Fruit fly (Drosophila melanogaster) whole organism, embryonic: ENCODE data around the gene CG31064.
A peak's percentile ranks its signal among the peaks of the same experiment; 100 is the strongest.

ENCODE experiments used
- Asciz ChIP-seq: fragments of 200-800 bp; sonication (Bioruptor generic); optimal IDR thresholded peaks from 2 replicates; lab custom pipeline; 2017; ENCODE audit warnings: missing biosample characterization, mild to moderate bottlenecking, missing genetic modification characterization, missing genetic modification reagents
- Atf-2 ChIP-seq: fragments of 200-800 bp; sonication (Bioruptor generic); optimal IDR thresholded peaks from 2 replicates; lab custom pipeline; 2016; ENCODE audit warnings: missing biosample characterization, missing genetic modification characterization
- Atf6 ChIP-seq: fragments of 200-800 bp; sonication (Bioruptor generic); IDR thresholded peaks from 2 replicates; pipeline ENCODE4 v1.3.6; 2022; ENCODE audit warnings: missing biosample characterization, missing genetic modification characterization
- B-H2 ChIP-seq: fragments of 200-800 bp; sonication (Bioruptor generic); optimal IDR thresholded peaks from 2 replicates; lab custom pipeline; 2018; ENCODE audit warnings: missing biosample characterization, mild to moderate bottlenecking, missing genetic modification characterization
- CG10267 ChIP-seq: fragments of 200-800 bp; sonication (Bioruptor generic); optimal IDR thresholded peaks from 2 replicates; lab custom pipeline; 2018; ENCODE audit warnings: missing biosample characterization, mild to moderate bottlenecking, missing genetic modification characterization, moderate library complexity
- CG11504 ChIP-seq: fragments of 200-800 bp; sonication (Bioruptor generic); optimal IDR thresholded peaks from 3 replicates; lab custom pipeline; 2019; ENCODE audit warnings: missing biosample characterization, mild to moderate bottlenecking, missing genetic modification characterization, moderate library complexity
- CG11695 ChIP-seq: fragments of 200-800 bp; sonication (Bioruptor generic); IDR thresholded peaks from 3 replicates; pipeline ENCODE4 v1.3.6; 2022; ENCODE audit warnings: missing biosample characterization, missing genetic modification characterization
- CG13123 ChIP-seq: fragments of 200-800 bp; sonication (Bioruptor generic); optimal IDR thresholded peaks from 2 replicates; lab custom pipeline; 2016; ENCODE audit warnings: missing biosample characterization, missing genetic modification characterization
- CG15601 ChIP-seq: fragments of 200-800 bp; sonication (Bioruptor generic); optimal IDR thresholded peaks from 3 replicates; lab custom pipeline; 2019; ENCODE audit warnings: missing biosample characterization, mild to moderate bottlenecking, missing genetic modification characterization, moderate library complexity
- CG16813 ChIP-seq: fragments of 200-800 bp; sonication (Bioruptor generic); IDR thresholded peaks from 3 replicates; pipeline ENCODE4 v1.3.6; 2022; ENCODE audit warnings: missing biosample characterization, missing genetic modification characterization; ENCODE audit not compliant: partially characterized antibody
- CG16815 ChIP-seq: fragments of 200-800 bp; sonication (Bioruptor generic); optimal IDR thresholded peaks from 3 replicates; lab custom pipeline; 2017; ENCODE audit warnings: missing biosample characterization, mild to moderate bottlenecking, missing genetic modification characterization
- CG2202 ChIP-seq: fragments of 200-800 bp; sonication (Bioruptor generic); optimal IDR thresholded peaks from 2 replicates; lab custom pipeline; 2018; ENCODE audit warnings: missing biosample characterization, mild to moderate bottlenecking, missing genetic modification characterization
- CG2678 ChIP-seq: fragments of 200-800 bp; sonication (Bioruptor generic); optimal IDR thresholded peaks from 3 replicates; lab custom pipeline; 2019; ENCODE audit warnings: missing biosample characterization, mild to moderate bottlenecking, missing genetic modification characterization, moderate library complexity
- CG2875 ChIP-seq: fragments of 200-800 bp; sonication (Bioruptor generic); optimal IDR thresholded peaks from 2 replicates; lab custom pipeline; 2017; ENCODE audit warnings: missing biosample characterization, mild to moderate bottlenecking, missing genetic modification characterization, missing genetic modification reagents
- CG30020 ChIP-seq: fragments of 200-800 bp; optimal IDR thresholded peaks from 2 replicates; lab custom pipeline; 2019; ENCODE audit warnings: missing biosample characterization, mild to moderate bottlenecking, missing genetic modification characterization, moderate library complexity
- CG31388 ChIP-seq: fragments of 200-800 bp; sonication (Bioruptor generic); optimal IDR thresholded peaks from 2 replicates; lab custom pipeline; 2016; ENCODE audit warnings: missing biosample characterization, missing genetic modification characterization
- CG3163 ChIP-seq: fragments of 200-800 bp; sonication (Bioruptor generic); optimal IDR thresholded peaks from 3 replicates; lab custom pipeline; 2016; ENCODE audit warnings: missing biosample characterization, missing genetic modification characterization
- CG4360 ChIP-seq: fragments of 200-800 bp; sonication (Bioruptor generic); IDR thresholded peaks from 2 replicates; pipeline ENCODE4 v1.3.6; 2022; ENCODE audit warnings: missing biosample characterization, missing genetic modification characterization
- CG5180 ChIP-seq: fragments of 200-800 bp; sonication (Bioruptor generic); optimal IDR thresholded peaks from 3 replicates; lab custom pipeline; 2017; ENCODE audit warnings: missing biosample characterization, missing genetic modification characterization, mild to moderate bottlenecking, moderate library complexity, missing genetic modification reagents
- CG6654 ChIP-seq: fragments of 200-800 bp; sonication (Bioruptor generic); optimal IDR thresholded peaks from 2 replicates; lab custom pipeline; 2017; ENCODE audit warnings: missing biosample characterization, mild to moderate bottlenecking, missing genetic modification characterization
- CG6813 ChIP-seq: fragments of 200-800 bp; sonication (Bioruptor generic); optimal IDR thresholded peaks from 2 replicates; lab custom pipeline; 2017; ENCODE audit warnings: missing biosample characterization, missing genetic modification characterization, mild to moderate bottlenecking, moderate library complexity, missing genetic modification reagents
- CG9817 ChIP-seq: fragments of 200-800 bp; sonication (Bioruptor generic); optimal IDR thresholded peaks from 2 replicates; lab custom pipeline; 2018; ENCODE audit warnings: missing biosample characterization, mild to moderate bottlenecking, missing genetic modification characterization, moderate library complexity
- CoRest ChIP-seq: fragments of 200-800 bp; sonication (Bioruptor generic); optimal IDR thresholded peaks from 3 replicates; lab custom pipeline; 2018; ENCODE audit warnings: missing biosample characterization, mild to moderate bottlenecking, missing genetic modification characterization, moderate library complexity
- Fer2 ChIP-seq: fragments of 200-800 bp; sonication (Bioruptor generic); optimal IDR thresholded peaks from 2 replicates; lab custom pipeline; 2018; ENCODE audit warnings: missing biosample characterization, mild to moderate bottlenecking, missing genetic modification characterization, moderate library complexity
- Hand ChIP-seq: fragments of 200-800 bp; sonication (Bioruptor generic); optimal IDR thresholded peaks from 2 replicates; lab custom pipeline; 2017; ENCODE audit warnings: mild to moderate bottlenecking, missing biosample characterization, missing genetic modification reagents, missing genetic modification characterization
- PHDP ChIP-seq: fragments of 200-800 bp; sonication (Bioruptor generic); optimal IDR thresholded peaks from 3 replicates; lab custom pipeline; 2018; ENCODE audit warnings: missing biosample characterization, mild to moderate bottlenecking, missing genetic modification characterization, moderate library complexity
- Ptx1 ChIP-seq: fragments of 200-800 bp; sonication (Bioruptor generic); IDR thresholded peaks from 2 replicates; pipeline ENCODE4 v1.3.6; 2022; ENCODE audit warnings: missing biosample characterization, missing genetic modification characterization
- Xbp1 ChIP-seq: fragments of 200-800 bp; sonication (Bioruptor generic); optimal IDR thresholded peaks from 3 replicates; lab custom pipeline; 2016; ENCODE audit warnings: missing biosample characterization, mild to moderate bottlenecking, missing genetic modification characterization
- cwo ChIP-seq: fragments of 200-800 bp; sonication (Bioruptor generic); optimal IDR thresholded peaks from 3 replicates; lab custom pipeline; 2017; ENCODE audit warnings: missing biosample characterization, missing genetic modification characterization, mild to moderate bottlenecking, moderate library complexity, missing genetic modification reagents
- dmrt11E ChIP-seq: fragments of 200-800 bp; sonication (Bioruptor generic); optimal IDR thresholded peaks from 3 replicates; lab custom pipeline; 2018; ENCODE audit warnings: missing biosample characterization, mild to moderate bottlenecking, missing genetic modification characterization, moderate library complexity
- dpn ChIP-seq, 2 experiments: fragments of 200-800 bp; sonication (Bioruptor generic); optimal IDR thresholded peaks; 3 replicates each; lab custom pipeline; 2016; ENCODE audit warnings: missing biosample characterization in 2 of 2, missing genetic modification characterization in 2 of 2
- ems ChIP-seq: fragments of 200-800 bp; sonication (Bioruptor generic); optimal IDR thresholded peaks from 3 replicates; lab custom pipeline; 2016; ENCODE audit warnings: missing biosample characterization, missing genetic modification characterization
- eve ChIP-seq, 2 experiments: fragments of >200 bp; optimal IDR thresholded peaks; 2 replicates each; lab custom pipeline; 2017; ENCODE audit warnings: missing biosample characterization in 2 of 2, missing genetic modification characterization in 2 of 2
- eyg ChIP-seq: fragments of 200-800 bp; sonication (Bioruptor generic); optimal IDR thresholded peaks from 3 replicates; lab custom pipeline; 2016; ENCODE audit warnings: missing biosample characterization, missing genetic modification characterization
- fd64A ChIP-seq: fragments of 200-800 bp; sonication (Bioruptor generic); optimal IDR thresholded peaks from 3 replicates; lab custom pipeline; 2018; ENCODE audit warnings: missing biosample characterization, mild to moderate bottlenecking, missing genetic modification characterization
- gsb-n ChIP-seq: fragments of 200-800 bp; sonication (Bioruptor generic); optimal IDR thresholded peaks from 3 replicates; lab custom pipeline; 2018; ENCODE audit warnings: missing biosample characterization, mild to moderate bottlenecking, missing genetic modification characterization
- ind ChIP-seq: fragments of 200-800 bp; sonication (Bioruptor generic); optimal IDR thresholded peaks from 3 replicates; lab custom pipeline; 2016; ENCODE audit warnings: missing biosample characterization, missing genetic modification characterization
- lola ChIP-seq, 3 experiments: fragments of >200 bp in 2 of 3; fragments of 200-800 bp in 1 of 3; sonication (Bioruptor generic) in 1 of 3; optimal IDR thresholded peaks; 2 replicates each; lab custom pipeline; 2017 to 2019; ENCODE audit warnings: missing biosample characterization in 3 of 3, missing genetic modification characterization in 3 of 3, mild to moderate bottlenecking in 1 of 3, moderate library complexity in 1 of 3
- nerfin-1 ChIP-seq: fragments of 200-800 bp; sonication (Bioruptor generic); optimal IDR thresholded peaks from 3 replicates; lab custom pipeline; 2019; ENCODE audit warnings: missing biosample characterization, mild to moderate bottlenecking, missing genetic modification characterization, moderate library complexity
- odd ChIP-seq: fragments of 200-800 bp; sonication (Bioruptor generic); optimal IDR thresholded peaks from 2 replicates; lab custom pipeline; 2017; ENCODE audit warnings: missing biosample characterization, mild to moderate bottlenecking, missing genetic modification characterization
- phol ChIP-seq: fragments of 200-800 bp; sonication (Bioruptor generic); optimal IDR thresholded peaks from 3 replicates; lab custom pipeline; 2018; ENCODE audit warnings: missing biosample characterization, mild to moderate bottlenecking, missing genetic modification characterization, moderate library complexity
- so ChIP-seq: fragments of 200-800 bp; sonication (Bioruptor generic); IDR thresholded peaks from 3 replicates; pipeline ENCODE4 v1.3.6; 2022; ENCODE audit warnings: missing biosample characterization, missing genetic modification characterization
- sug ChIP-seq: fragments of 200-800 bp; optimal IDR thresholded peaks from 2 replicates; lab custom pipeline; 2019; ENCODE audit warnings: missing biosample characterization, mild to moderate bottlenecking, missing genetic modification characterization, moderate library complexity
- tin ChIP-seq: fragments of 200-800 bp; sonication (Bioruptor generic); optimal IDR thresholded peaks from 3 replicates; lab custom pipeline; 2016; ENCODE audit warnings: missing biosample characterization, missing genetic modification characterization
- unc-4 ChIP-seq: fragments of 200-800 bp; sonication (Bioruptor generic); IDR thresholded peaks from 2 replicates; pipeline ENCODE4 v1.3.6; 2022; ENCODE audit warnings: missing biosample characterization, missing genetic modification characterization; ENCODE audit not compliant: partially characterized antibody
- wdn ChIP-seq: fragments of 200-800 bp; sonication (Bioruptor generic); IDR thresholded peaks from 2 replicates; pipeline ENCODE4 v1.3.6; 2022; ENCODE audit warnings: missing biosample characterization, missing genetic modification characterization
- wor ChIP-seq: fragments of 200-800 bp; sonication (Bioruptor generic); IDR thresholded peaks from 2 replicates; pipeline ENCODE4 v1.3.6; 2022; ENCODE audit warnings: missing biosample characterization, missing genetic modification characterization
- zen ChIP-seq: fragments of 200-800 bp; sonication (Bioruptor generic); optimal IDR thresholded peaks from 3 replicates; lab custom pipeline; 2018; ENCODE audit warnings: missing biosample characterization, mild to moderate bottlenecking, missing genetic modification characterization, moderate library complexity
- zen2 ChIP-seq: fragments of 200-800 bp; sonication (Bioruptor generic); IDR thresholded peaks from 3 replicates; pipeline ENCODE4 v1.3.6; 2022; ENCODE audit warnings: missing biosample characterization, missing genetic modification characterization; ENCODE audit not compliant: partially characterized antibody

The CG31064 gene

DNA sequence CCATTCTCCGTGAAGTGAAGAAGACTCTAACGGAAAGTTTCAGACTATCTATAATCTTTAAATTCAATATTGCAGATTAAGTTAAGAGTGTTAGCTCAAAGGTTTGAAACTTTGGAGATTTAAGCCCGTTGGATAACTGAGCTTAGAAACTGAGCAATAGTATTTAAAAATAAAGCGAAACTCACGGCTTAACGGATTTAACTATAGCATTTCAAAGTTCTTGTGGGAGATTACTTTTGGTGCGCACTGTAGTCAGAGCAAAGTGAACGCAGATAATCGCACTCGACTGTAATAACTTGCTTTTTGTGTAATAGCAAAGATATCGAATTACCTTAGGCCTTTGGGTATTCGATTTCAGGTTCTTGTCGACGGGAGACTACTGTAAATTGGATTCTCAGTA is 43.4 kb upstream of the CG31064 start, which contains the start of gene mrt (continued):
- TF ChIP-seq lola (GFP tag; optimal IDR thresholded peaks at IDR 0.05; lab: Kevin White, UChicago) (peak in 1 of 3 experiments; percentile 23), CoRest (peak; percentile 60), Atf-2 (GFP tag; lab: Kevin White, UChicago) (peak; percentile 46), CG9817 (peak; percentile 54), cwo (GFP tag; lab: Kevin White, UChicago) (peak; percentile 39), CG16813 (GFP tag; lab: Robert Waterston, UW) (no peak), CG2875 (GFP tag; lab: Kevin White, UChicago) (no peak), CG11504 (tag; lab: Kevin White, UChicago) (peak; percentile 63), CG15601 (tag; lab: Kevin White, UChicago) (no peak), Atf6 (GFP tag; lab: Robert Waterston, UW) (peak; percentile 66), B-H2 (no peak), Xbp1 (GFP tag; lab: Kevin White, UChicago) (peak; percentile 45), ems (GFP tag; lab: Kevin White, UChicago) (peak; percentile 61), wdn (0 out of 2 replicates have a peak, but pooled peaks have one; percentile 6), zen (tag; lab: Kevin White, UChicago) (no peak), wor (no peak), CG30020 (tag; lab: Kevin White, UChicago) (peak; percentile 3), nerfin-1 (tag; lab: Kevin White, UChicago) (no peak), CG5180 (GFP tag; lab: Kevin White, UChicago) (no peak), PHDP (tag; lab: Kevin White, UChicago) (peak; percentile 54), gsb-n (tag; lab: Kevin White, UChicago) (peak; percentile 11), zen2 (GFP tag; lab: Robert Waterston, UW) (no peak), odd (GFP tag; lab: Kevin White, UChicago) (no peak), eyg (GFP tag; lab: Kevin White, UChicago) (no peak), Fer2 (tag; lab: Kevin White, UChicago) (peak; percentile 54), CG6813 (peak; percentile 29), CG2678 (tag; lab: Kevin White, UChicago) (peak; percentile 76), fd64A (GFP tag; lab: Kevin White, UChicago) (no peak), ind (peak; percentile 54), Ptx1 (GFP tag; lab: Robert Waterston, UW) (peak; percentile 54), CG31388 (GFP tag; lab: Kevin White, UChicago) (no peak), CG13123 (GFP tag; lab: Kevin White, UChicago) (no peak), CG11695 (GFP tag; lab: Robert Waterston, UW) (0 out of 3 replicates have a peak, but pooled peaks have one; percentile 43), phol (tag; lab: Kevin White, UChicago) (peak; percentile 53), Asciz (GFP tag; lab: Kevin White, UChicago) (peak; percentile 20), tin (GFP tag; lab: Kevin White, UChicago) (peak; percentile 39), dmrt11E (peak; percentile 15), Hand (peak; percentile 18), CG3163 (GFP tag; lab: Kevin White, UChicago) (peak; percentile 50), eve (GFP tag; optimal IDR thresholded peaks at IDR 0.05; lab: Kevin White, UChicago) (no peak), CG4360 (GFP tag; lab: Robert Waterston, UW) (no peak), sug (peak; percentile 19), so (GFP tag; lab: Robert Waterston, UW) (0 out of 3 replicates have a peak, but pooled peaks have one; percentile 44), CG2202 (tag; lab: Kevin White, UChicago) (no peak), CG6654 (GFP tag; lab: Kevin White, UChicago) (no peak), unc-4 (GFP tag; lab: Robert Waterston, UW) (no peak), CG16815 (GFP tag; lab: Kevin White, UChicago) (peak; percentile 52), CG10267 (tag; lab: Kevin White, UChicago) (peak; percentile 15), dpn (GFP tag; optimal IDR thresholded peaks at IDR 0.05; lab: Kevin White, UChicago) (peak; percentile 48 to 49)
